Worm (Caenorhabditis elegans) whole organism, L4/young adult: Measurements from ENCODE around the gene par-1.

Source experiments
- W03F9.2 ChIP-seq: fragments of 150-350 bp; optimal IDR thresholded peaks from 2 replicates; lab custom pipeline; 2014; ENCODE audit warnings: missing biosample characterization, missing genetic modification characterization
- him-1 ChIP-seq: sonication (generic microtip); optimal IDR thresholded peaks from 2 replicates; lab custom pipeline; 2016; ENCODE audit warnings: missing genotype, missing genetic modification reagents, missing genetic modification characterization, missing compliant biosample characterization

- TF ChIP-seq him-1 (tag; lab: Kevin White, UChicago) (no peak), W03F9.2 (no peak)
Observed at ce11 chrV:14145267-14145666, at the start of gene par-1.
